Worm (Caenorhabditis elegans) whole organism, young adult: Measurements from ENCODE around the gene trmt-10C.2.

ENCODE experiments used
- nhr-90 ChIP-seq: sonication (generic microtip); optimal IDR thresholded peaks from 2 replicates; lab custom pipeline; 2016; ENCODE audit warnings: missing genotype, mild to moderate bottlenecking, missing genetic modification characterization, missing compliant biosample characterization
- rec-8 ChIP-seq, 2 experiments: sonication (generic microtip); optimal IDR thresholded peaks; 2 replicates each; lab custom pipeline; 2016; ENCODE audit warnings: mild to moderate bottlenecking in 2 of 2, missing genetic modification characterization in 2 of 2, missing genetic modification reagents in 2 of 2, missing genotype in 2 of 2, missing biosample characterization in 1 of 2, missing compliant biosample characterization in 1 of 2, moderate library complexity in 1 of 2
- snpc-4 ChIP-seq, 5 experiments: fragments of 150-350 bp in 1 of 5; sonication (generic microtip) in 4 of 5; optimal IDR thresholded peaks; 2 replicates each; lab custom pipeline; 2014 to 2018; ENCODE audit warnings: missing genetic modification characterization in 5 of 5, missing biosample characterization in 3 of 5, antibody characterized with exemption in 2 of 5, mild to moderate bottlenecking in 2 of 5, missing compliant biosample characterization in 2 of 5, missing genotype in 2 of 5, moderate library complexity in 2 of 5, missing genetic modification reagents in 1 of 5

DNA sequence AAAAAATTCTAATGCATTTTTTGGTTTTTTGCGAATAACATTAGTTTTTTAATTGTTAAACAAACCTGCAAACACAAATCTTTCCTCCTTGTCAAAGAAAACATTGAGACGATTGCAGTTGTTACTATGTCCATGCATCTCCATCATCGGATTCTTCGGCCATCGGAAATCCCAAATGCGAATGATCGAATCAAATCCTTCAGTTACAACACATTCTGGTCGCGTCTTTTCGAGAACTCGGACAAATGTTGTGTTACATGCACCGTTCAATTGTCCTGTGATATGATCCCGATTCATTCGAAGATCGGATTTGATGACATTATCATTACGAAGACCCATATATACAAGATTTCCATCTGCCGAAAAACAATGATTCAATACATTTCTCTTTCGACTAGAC, 45.8 kb upstream of the trmt-10C.2 start:
- TF ChIP-seq snpc-4 (GFP tag; optimal IDR thresholded peaks at IDR 0.05; lab: Kevin White, UChicago), result no peak
- TF ChIP-seq snpc-4 (tag; optimal IDR thresholded peaks at IDR 0.05; lab: Kevin White, UChicago), result no peak
- no peak for TF ChIP-seq rec-8 (tag; optimal IDR thresholded peaks at IDR 0.05; lab: Kevin White, UChicago)
- TF ChIP-seq nhr-90, result no peak
